Fruit fly (Drosophila melanogaster): ENCODE measurements around the gene ND-75.

Gene ND-75

dm6 chrX:8251268-8251996 is at the start of gene ND-75:
Gene ND-75 (minus strand): TSS chrX:8251687.
- TF ChIP-seq Myc (optimal IDR thresholded peaks at IDR 0.05) (peak; percentile 82), ey (GFP tag; optimal IDR thresholded peaks at IDR 0.05) (no peak)

- TF ChIP-seq jim (GFP tag; optimal IDR thresholded peaks at IDR 0.05): peak; percentile 17
- peak; percentile 56 for TF ChIP-seq sage (GFP tag; optimal IDR thresholded peaks at IDR 0.05)
- peak; percentile 14 for TF ChIP-seq psq (GFP tag; optimal IDR thresholded peaks at IDR 0.05)
- TF ChIP-seq usp (GFP tag; optimal IDR thresholded peaks at IDR 0.05): peak; percentile 9
- peak; percentile 38 for TF ChIP-seq Dif (GFP tag; optimal IDR thresholded peaks at IDR 0.05; ENCODE audit: partially characterized antibody)
- peak; percentile 13 for TF ChIP-seq GATAd (GFP tag; optimal IDR thresholded peaks at IDR 0.05)
Observed at dm6 chrX:8295338-8296206, 44.1 kb upstream of the ND-75 start.

- TF ChIP-seq Vsx2 (GFP tag; optimal IDR thresholded peaks at IDR 0.05; ENCODE audit: partially characterized antibody) (peak; percentile 25), CrebA (GFP tag; optimal IDR thresholded peaks at IDR 0.05; ENCODE audit: borderline replicate concordance) (peak; percentile 24), jim (GFP tag; optimal IDR thresholded peaks at IDR 0.05) (no peak), Dfd (GFP tag; optimal IDR thresholded peaks at IDR 0.05) (peak; percentile 99), tai (GFP tag; optimal IDR thresholded peaks at IDR 0.05) (peak; percentile 78)
Observed at dm6 chrX:8294493-8295337, 43.2 kb upstream of the ND-75 start.

dm6 chrX:8286859-8287258 is 35.4 kb upstream of the ND-75 start:
- TF ChIP-seq Dfd (GFP tag; optimal IDR thresholded peaks at IDR 0.05) (peak; percentile 91), sage (GFP tag; optimal IDR thresholded peaks at IDR 0.05) (no peak)

- TF ChIP-seq rgr (GFP tag; optimal IDR thresholded peaks at IDR 0.05) (no peak), Dfd (GFP tag; optimal IDR thresholded peaks at IDR 0.05) (peak; percentile 82)
Observed at dm6 chrX:8285052-8285451, 33.6 kb upstream of the ND-75 start.

- TF ChIP-seq GATAd (GFP tag; optimal IDR thresholded peaks at IDR 0.05): no peak
- TF ChIP-seq CG9705 (GFP tag; optimal IDR thresholded peaks at IDR 0.05): peak; percentile 13
- peak; percentile 41 for TF ChIP-seq psq (GFP tag; optimal IDR thresholded peaks at IDR 0.05)
- TF ChIP-seq ey (GFP tag; optimal IDR thresholded peaks at IDR 0.05): peak; percentile 60
- peak; percentile 44 for TF ChIP-seq rgr (GFP tag; optimal IDR thresholded peaks at IDR 0.05)
- no peak for TF ChIP-seq sage (GFP tag; optimal IDR thresholded peaks at IDR 0.05)
- TF ChIP-seq Sp1 (GFP tag; optimal IDR thresholded peaks at IDR 0.05): peak; percentile 17
- peak; percentile 45 for TF ChIP-seq br (GFP tag; optimal IDR thresholded peaks at IDR 0.05)
- peak in 1 of 2 experiments; percentile 57 for TF ChIP-seq foxo (GFP tag; optimal IDR thresholded peaks at IDR 0.05)
- TF ChIP-seq dmrt93B (GFP tag; optimal IDR thresholded peaks at IDR 0.05): peak; percentile 46
- no peak for TF ChIP-seq Dif (GFP tag; optimal IDR thresholded peaks at IDR 0.05; ENCODE audit: partially characterized antibody)
- peak; percentile 61 for TF ChIP-seq HLH106 (tag; optimal IDR thresholded peaks at IDR 0.05)
- peak; percentile 62 for TF ChIP-seq fru (GFP tag; optimal IDR thresholded peaks at IDR 0.05)
- peak; percentile 57 for TF ChIP-seq h (GFP tag; optimal IDR thresholded peaks at IDR 0.05)
Observed at dm6 chrX:8273799-8274484, 22.5 kb upstream of the ND-75 start, which contains the start of gene CG15343. Gene CG15343 (minus strand): TSS chrX:8273806.

- no peak for TF ChIP-seq OdsH (GFP tag; optimal IDR thresholded peaks at IDR 0.05)
- no peak for TF ChIP-seq Rel (GFP tag; optimal IDR thresholded peaks at IDR 0.05)
- TF ChIP-seq Rel (tag; optimal IDR thresholded peaks at IDR 0.05): peak; percentile 73
Observed at dm6 chrX:8273291-8273690, 21.8 kb upstream of the ND-75 start, which contains the start of gene CG1636. Gene CG1636 (plus strand): TSS chrX:8273412.

All from whole organism, wandering third instar larva.